Fruit fly (Drosophila melanogaster): ENCODE data around the gene CG14312.

CG14312 gene

DNA sequence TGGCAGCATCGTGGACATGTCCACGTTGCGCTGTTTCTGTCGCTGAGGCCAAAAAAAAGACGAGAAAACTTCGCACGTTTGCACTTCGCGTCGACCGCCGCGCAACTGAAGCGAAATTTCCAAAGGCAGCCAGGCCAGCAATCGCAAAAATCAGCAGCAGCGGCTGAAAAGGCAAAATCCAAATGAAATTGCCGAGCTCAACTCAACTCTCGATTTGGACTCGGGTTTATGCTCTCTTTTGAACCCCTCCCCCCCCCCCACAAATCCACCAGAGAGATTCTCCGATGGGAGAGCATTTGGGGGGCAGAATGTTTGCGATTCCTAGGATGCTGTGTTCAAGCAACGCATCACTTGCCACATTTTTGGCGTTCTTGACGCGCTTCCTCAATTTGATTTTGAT, 31.0 kb upstream of the CG14312 start, which contains the start of gene PKD (continued):
- TF ChIP-seq nmo (GFP tag; optimal IDR thresholded peaks at IDR 0.05) (no peak), CG8478 (optimal IDR thresholded peaks at IDR 0.05) (no peak), CG1602 (GFP tag; optimal IDR thresholded peaks at IDR 0.05) (no peak), sc (optimal IDR thresholded peaks at IDR 0.05) (no peak), sc (GFP tag; optimal IDR thresholded peaks at IDR 0.05) (no peak), Fer3 (tag; optimal IDR thresholded peaks at IDR 0.05) (no peak), dan (GFP tag; IDR thresholded peaks at IDR 0.05) (no peak), Sox102F (GFP tag; optimal IDR thresholded peaks at IDR 0.05) (no peak), zen (tag; optimal IDR thresholded peaks at IDR 0.05) (no peak), CG3726 (GFP tag; IDR thresholded peaks at IDR 0.05) (0 out of 3 replicates have a peak, but pooled peaks have one; percentile 23), CG14860 (GFP tag; IDR thresholded peaks at IDR 0.05; ENCODE audit: partially characterized antibody) (no peak), trem (tag; optimal IDR thresholded peaks at IDR 0.05) (no peak), CG13775 (GFP tag; optimal IDR thresholded peaks at IDR 0.05) (no peak), CG6175 (GFP tag; IDR thresholded peaks at IDR 0.05) (no peak), ara (GFP tag; IDR thresholded peaks at IDR 0.05) (no peak), tll (GFP tag; optimal IDR thresholded peaks at IDR 0.05) (no peak), CG16815 (GFP tag; optimal IDR thresholded peaks at IDR 0.05) (no peak), fd102C (GFP tag; optimal IDR thresholded peaks at IDR 0.05) (no peak)

DNA sequence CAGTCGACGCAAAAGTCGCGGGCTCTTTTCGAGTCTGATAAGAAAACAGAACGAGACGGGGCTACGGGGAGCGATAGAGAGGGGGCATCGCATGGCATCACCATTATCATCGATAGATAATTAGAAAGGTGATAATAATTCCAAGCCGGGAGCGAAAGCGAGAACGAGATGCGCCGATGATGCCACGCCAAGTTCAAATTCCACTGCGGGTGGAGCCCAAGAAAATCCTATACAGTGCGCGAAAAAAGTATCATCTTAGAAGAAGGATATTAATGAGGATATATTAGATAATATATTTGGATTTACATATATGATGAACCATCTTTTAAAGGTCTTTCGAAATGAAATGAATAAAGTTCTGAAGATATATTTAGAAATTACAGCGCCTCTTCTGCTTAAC, 29.4 kb upstream of the CG14312 start:
- TF ChIP-seq CG17385 (GFP tag; optimal IDR thresholded peaks at IDR 0.05): no peak
- TF ChIP-seq fd64A (GFP tag; optimal IDR thresholded peaks at IDR 0.05): no peak
- peak; percentile 3 for TF ChIP-seq Med (GFP tag)
- no peak for TF ChIP-seq psq (GFP tag; optimal IDR thresholded peaks at IDR 0.05)
- peak; percentile 20 for TF ChIP-seq sug (tag; optimal IDR thresholded peaks at IDR 0.05)
- TF ChIP-seq wdn (GFP tag; IDR thresholded peaks at IDR 0.05): no peak
- no peak for TF ChIP-seq Dip2 (GFP tag; IDR thresholded peaks at IDR 0.05)
- TF ChIP-seq CG1024 (GFP tag; IDR thresholded peaks at IDR 0.05): no peak
- TF ChIP-seq tin (GFP tag; optimal IDR thresholded peaks at IDR 0.05): no peak
- no peak for TF ChIP-seq C15 (GFP tag; IDR thresholded peaks at IDR 0.05)
- no peak for TF ChIP-seq CG12104 (GFP tag; optimal IDR thresholded peaks at IDR 0.05)
- peak; percentile 60 for TF ChIP-seq nom (GFP tag; optimal IDR thresholded peaks at IDR 0.05)
- TF ChIP-seq Ada2b (GFP tag; IDR thresholded peaks at IDR 0.05): no peak
- peak; percentile 42 for TF ChIP-seq CG34376 (GFP tag; optimal IDR thresholded peaks at IDR 0.05)
- TF ChIP-seq CG15601 (tag; optimal IDR thresholded peaks at IDR 0.05): no peak
- no peak for TF ChIP-seq CG7745 (tag; optimal IDR thresholded peaks at IDR 0.05)
- no peak for TF ChIP-seq Elba2 (GFP tag; optimal IDR thresholded peaks at IDR 0.05)
- TF ChIP-seq al (GFP tag; IDR thresholded peaks at IDR 0.05): no peak

dm6 chr3R:18311368-18311919, 28.1 kb upstream of the CG14312 start:
- TF ChIP-seq CTCF (GFP tag; optimal IDR thresholded peaks at IDR 0.05): no peak
- peak; percentile 59 for TF ChIP-seq Fer1 (GFP tag; optimal IDR thresholded peaks at IDR 0.05)
- TF ChIP-seq gsb-n (tag; optimal IDR thresholded peaks at IDR 0.05): peak; percentile 65
- no peak for TF ChIP-seq Sry-δ (GFP tag; optimal IDR thresholded peaks at IDR 0.05)
- peak; percentile 83 for TF ChIP-seq sens (GFP tag)
- TF ChIP-seq Hmr (GFP tag; optimal IDR thresholded peaks at IDR 0.05): peak; percentile 54
- no peak for TF ChIP-seq br (optimal IDR thresholded peaks at IDR 0.05)
- peak; percentile 44 for TF ChIP-seq CG17186 (GFP tag; optimal IDR thresholded peaks at IDR 0.05)
- no peak; the same call in 1 of the 2 replicates for TF ChIP-seq cas (GFP tag; IDR thresholded peaks at IDR 0.05)
- TF ChIP-seq sqz (GFP tag; optimal IDR thresholded peaks at IDR 0.05): peak; percentile 25
- 0 out of 2 replicates have a peak, but pooled peaks have one; percentile 2 for TF ChIP-seq E2f1 (GFP tag; IDR thresholded peaks at IDR 0.05)
- peak; percentile 30; the same call in 1 of the 3 replicates for TF ChIP-seq sr (GFP tag; IDR thresholded peaks at IDR 0.05)
- no peak for TF ChIP-seq Opbp (GFP tag; IDR thresholded peaks at IDR 0.05; ENCODE audit: partially characterized antibody)
- TF ChIP-seq Atf-2 (GFP tag; optimal IDR thresholded peaks at IDR 0.05): no peak
- peak; percentile 27 for TF ChIP-seq PHDP (tag; optimal IDR thresholded peaks at IDR 0.05)
- no peak for TF ChIP-seq Doc3 (GFP tag; IDR thresholded peaks at IDR 0.05; ENCODE audit: partially characterized antibody)
